Worm (Caenorhabditis elegans): Measurements from ENCODE around the gene ceh-49.

The ceh-49 gene

DNA sequence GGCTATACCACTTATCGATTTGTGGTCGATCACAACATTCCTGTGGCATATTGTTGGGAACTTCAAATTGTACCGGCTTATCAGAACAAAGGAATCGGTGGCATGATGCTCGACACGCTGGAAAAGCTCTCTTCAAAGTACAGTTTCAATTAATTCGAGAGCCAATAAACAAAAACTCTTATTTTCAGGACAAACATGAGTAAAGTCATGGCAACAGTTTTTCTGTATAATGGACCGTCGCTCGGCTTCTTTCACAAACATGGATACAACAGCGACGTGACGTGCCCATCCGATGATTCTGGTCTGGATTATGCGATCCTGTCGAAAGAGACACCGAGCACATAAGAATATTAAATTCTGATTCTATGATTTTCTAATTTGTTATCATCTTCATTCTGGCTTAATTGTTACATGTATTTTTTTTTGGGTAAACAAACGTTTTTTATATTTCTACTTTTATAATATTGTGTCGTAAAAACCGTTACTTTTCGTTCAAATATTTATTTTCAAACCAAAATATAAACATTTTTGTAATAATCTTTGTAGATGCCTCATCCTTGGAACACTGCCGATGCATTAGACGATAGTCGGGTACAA is 23.3 kb downstream of the ceh-49 start, which contains the start of gene smut-1:
Gene smut-1, plus strand, starts transcription at position 547 of the 597 bp plus-strand sequence.
- TF ChIP-seq K11D2.4 (GFP tag; IDR thresholded peaks at IDR 0.05) (no peak), pbrm-1 (GFP tag; IDR thresholded peaks at IDR 0.05) (no peak), efl-1 (GFP tag; optimal IDR thresholded peaks at IDR 0.05) (no peak), F52B5.7 (tag; optimal IDR thresholded peaks at IDR 0.05) (no peak), rec-8 (tag; optimal IDR thresholded peaks at IDR 0.05) (no peak), dox-1 (GFP tag; IDR thresholded peaks at IDR 0.05) (no peak), T07F8.4 (tag; optimal IDR thresholded peaks at IDR 0.05) (no peak), madf-10 (tag; optimal IDR thresholded peaks at IDR 0.05) (no peak), attf-5 (GFP tag; optimal IDR thresholded peaks at IDR 0.05) (no peak), lin-26 (GFP tag; IDR thresholded peaks at IDR 0.05) (no peak), ceh-27 (GFP tag; optimal IDR thresholded peaks at IDR 0.05) (no peak), B0261.1 (tag; optimal IDR thresholded peaks at IDR 0.05) (no peak), nhr-120 (GFP tag; IDR thresholded peaks at IDR 0.05) (no peak), cebp-1 (GFP tag; IDR thresholded peaks at IDR 0.05) (no peak), cebp-1 (tag; optimal IDR thresholded peaks at IDR 0.05) (no peak), ztf-22 (GFP tag; optimal IDR thresholded peaks at IDR 0.05) (no peak), lsl-1 (GFP tag; optimal IDR thresholded peaks at IDR 0.05) (no peak)

DNA sequence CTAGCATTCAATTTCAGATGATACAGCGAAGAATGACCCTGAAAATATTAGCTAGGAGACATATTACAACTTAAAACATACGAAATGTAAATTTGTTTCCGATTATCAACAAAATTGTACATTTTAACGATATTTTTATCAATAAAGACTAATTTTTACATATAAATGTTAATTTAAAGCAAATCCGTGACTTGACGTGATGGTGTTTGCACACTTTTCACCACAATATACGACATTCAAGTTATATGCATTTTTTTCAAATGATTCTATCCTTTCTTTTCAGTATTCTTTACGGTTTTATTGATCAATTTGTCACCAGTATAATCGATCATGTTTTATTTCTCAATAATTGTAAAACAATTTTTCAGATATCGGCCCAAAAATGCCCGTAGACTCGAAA is 24.2 kb downstream of the ceh-49 start, which contains the start of gene Y38A10A.7:
Gene Y38A10A.7, plus strand, starts transcription at position 369 of the 400 bp plus-strand sequence.
- no peak for TF ChIP-seq lir-1 (GFP tag; conservative IDR thresholded peaks at IDR 0.05)
- TF ChIP-seq Y53G8AR.9 (GFP tag; conservative IDR thresholded peaks at IDR 0.05): no peak
- no peak for TF ChIP-seq mxl-1 (tag; optimal IDR thresholded peaks at IDR 0.05)
- no peak for TF ChIP-seq snpc-3.4 (tag; optimal IDR thresholded peaks at IDR 0.05)
- no peak for TF ChIP-seq egl-18 (GFP tag; IDR thresholded peaks at IDR 0.05)
- no peak for TF ChIP-seq hrde-1 (tag; optimal IDR thresholded peaks at IDR 0.05; ENCODE audit: borderline replicate concordance)
- no peak for TF ChIP-seq F57A8.1 (GFP tag; optimal IDR thresholded peaks at IDR 0.05)
- no peak for TF ChIP-seq rcor-1 (GFP tag; IDR thresholded peaks at IDR 0.05)
- TF ChIP-seq lag-1 (GFP tag; IDR thresholded peaks at IDR 0.05): no peak
- TF ChIP-seq egrh-3 (GFP tag; IDR thresholded peaks at IDR 0.05): no peak
- TF ChIP-seq athp-1 (tag; optimal IDR thresholded peaks at IDR 0.05): no peak
- TF ChIP-seq K12H6.12 (tag; optimal IDR thresholded peaks at IDR 0.05): no peak
- no peak for TF ChIP-seq nhr-80 (tag; optimal IDR thresholded peaks at IDR 0.05)
- no peak for TF ChIP-seq B0019.2 (GFP tag; conservative IDR thresholded peaks at IDR 0.05)
- TF ChIP-seq F39B2.1 (GFP tag; IDR thresholded peaks at IDR 0.05): no peak
- TF ChIP-seq lsl-1 (GFP tag; optimal IDR thresholded peaks at IDR 0.05): no peak
- TF ChIP-seq F52B5.7 (tag; optimal IDR thresholded peaks at IDR 0.05): no peak
- no peak for TF ChIP-seq lin-35 (GFP tag; optimal IDR thresholded peaks at IDR 0.05)
- no peak for TF ChIP-seq aptf-2 (GFP tag; conservative IDR thresholded peaks at IDR 0.05)

DNA sequence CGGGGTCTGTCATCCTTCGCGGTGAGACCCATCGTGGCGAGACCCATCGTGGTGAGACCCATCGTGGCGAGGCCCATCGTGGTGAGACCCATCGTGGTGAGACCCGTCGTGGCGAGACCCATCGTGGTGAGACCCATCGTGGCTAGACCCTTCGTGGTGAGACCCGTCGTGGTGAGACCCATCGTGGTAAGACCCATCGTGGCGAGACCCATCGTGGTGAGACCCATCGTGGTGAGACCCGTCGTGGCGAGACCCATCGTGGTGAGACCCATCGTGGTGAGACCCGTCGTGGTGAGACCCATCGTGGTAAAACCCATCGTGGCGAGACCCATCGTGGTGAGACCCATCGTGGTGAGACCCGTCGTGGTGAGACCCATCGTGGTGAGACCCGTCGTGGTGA is 28.4 kb downstream of the ceh-49 start:
- TF ChIP-seq F33H1.4 (GFP tag; IDR thresholded peaks at IDR 0.05): peak; percentile 57
- 0 out of 2 replicates have a peak, but pooled peaks have one; percentile 54 for TF ChIP-seq egrh-3 (GFP tag; IDR thresholded peaks at IDR 0.05)
